Fruit fly (Drosophila melanogaster): Measurements from ENCODE around the gene kud.

DNA sequence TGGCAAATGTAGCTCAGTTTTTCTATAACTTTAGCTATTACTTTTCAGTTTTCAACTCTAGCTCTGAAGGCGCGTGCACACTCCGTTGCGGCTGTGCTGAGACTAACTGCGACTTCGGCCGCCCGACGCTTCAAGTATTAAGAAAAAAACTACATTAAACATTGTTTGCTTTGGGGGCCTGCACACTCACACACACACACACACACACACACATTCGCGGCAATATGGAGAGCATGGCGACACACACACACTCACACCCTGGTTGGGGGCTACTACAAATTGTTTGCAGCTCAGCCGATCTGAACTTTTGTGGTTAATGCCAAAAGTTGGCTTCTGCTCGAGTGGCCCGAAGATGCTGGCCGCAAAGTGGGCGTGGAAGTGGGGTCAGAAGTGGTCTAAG is 15.8 kb downstream of the kud start, which contains the start of gene CG13024:
- TF ChIP-seq CG10348 (GFP tag; IDR thresholded peaks at IDR 0.05) (no peak), CG9948 (tag; optimal IDR thresholded peaks at IDR 0.05) (no peak), CG34367 (tag; optimal IDR thresholded peaks at IDR 0.05) (no peak), gl (tag; optimal IDR thresholded peaks at IDR 0.05) (no peak), CG8159 (tag; optimal IDR thresholded peaks at IDR 0.05) (no peak), Pif1B (GFP tag; optimal IDR thresholded peaks at IDR 0.05) (no peak), CG15710 (tag; optimal IDR thresholded peaks at IDR 0.05) (no peak), CG17806 (tag; optimal IDR thresholded peaks at IDR 0.05) (no peak), CG8301 (tag; optimal IDR thresholded peaks at IDR 0.05) (no peak), CG32121 (GFP tag; IDR thresholded peaks at IDR 0.05) (no peak), fd96Ca (GFP tag; IDR thresholded peaks at IDR 0.05) (no peak), CG13204 (GFP tag; optimal IDR thresholded peaks at IDR 0.05) (no peak), D1 (tag; optimal IDR thresholded peaks at IDR 0.05) (no peak), Pif1A (GFP tag; optimal IDR thresholded peaks at IDR 0.05) (no peak)

Data from whole organism, pupa.